Fruit fly (Drosophila melanogaster) whole organism, embryonic: ENCODE results near the gene Arv1.

ENCODE experiments used
- Atf6 ChIP-seq: fragments of 200-800 bp; sonication (Bioruptor generic); IDR thresholded peaks from 2 replicates; pipeline ENCODE4 v1.3.6; 2022; ENCODE audit warnings: missing biosample characterization, missing genetic modification characterization
- Bgb ChIP-seq: fragments of 200-800 bp; sonication (Bioruptor generic); IDR thresholded peaks from 2 replicates; pipeline ENCODE4 v1.3.6; 2022; ENCODE audit warnings: missing biosample characterization, missing genetic modification characterization; ENCODE audit not compliant: partially characterized antibody
- CG10321 ChIP-seq: fragments of 200-800 bp; sonication (Bioruptor generic); IDR thresholded peaks from 2 replicates; pipeline ENCODE4 v1.3.6; 2022; ENCODE audit warnings: missing biosample characterization, missing genetic modification characterization
- CG10654 ChIP-seq: fragments of 200-800 bp; sonication (Bioruptor generic); optimal IDR thresholded peaks from 2 replicates; lab custom pipeline; 2016; ENCODE audit warnings: missing biosample characterization, missing genetic modification characterization
- CG10979 ChIP-seq: fragments of 200-800 bp; sonication (Bioruptor generic); optimal IDR thresholded peaks from 2 replicates; lab custom pipeline; 2018; ENCODE audit warnings: missing biosample characterization, mild to moderate bottlenecking, missing genetic modification characterization, moderate library complexity
- CG12769 ChIP-seq: fragments of 200-800 bp; sonication (Bioruptor generic); optimal IDR thresholded peaks from 2 replicates; lab custom pipeline; 2019; ENCODE audit warnings: missing biosample characterization, mild to moderate bottlenecking, missing genetic modification characterization, moderate library complexity
- CG13123 ChIP-seq: fragments of 200-800 bp; sonication (Bioruptor generic); optimal IDR thresholded peaks from 2 replicates; lab custom pipeline; 2016; ENCODE audit warnings: missing biosample characterization, missing genetic modification characterization
- CG15601 ChIP-seq: fragments of 200-800 bp; sonication (Bioruptor generic); optimal IDR thresholded peaks from 3 replicates; lab custom pipeline; 2019; ENCODE audit warnings: missing biosample characterization, mild to moderate bottlenecking, missing genetic modification characterization, moderate library complexity
- CG15696 ChIP-seq: fragments of 200-800 bp; sonication (Bioruptor generic); optimal IDR thresholded peaks from 2 replicates; lab custom pipeline; 2019; ENCODE audit warnings: missing biosample characterization, mild to moderate bottlenecking, missing genetic modification characterization, moderate library complexity
- CG1647 ChIP-seq: fragments of 200-800 bp; sonication (Bioruptor generic); optimal IDR thresholded peaks from 3 replicates; lab custom pipeline; 2016; ENCODE audit warnings: missing biosample characterization, missing genetic modification characterization
- CG16815 ChIP-seq: fragments of 200-800 bp; sonication (Bioruptor generic); optimal IDR thresholded peaks from 3 replicates; lab custom pipeline; 2017; ENCODE audit warnings: missing biosample characterization, mild to moderate bottlenecking, missing genetic modification characterization
- CG17186 ChIP-seq: fragments of 200-800 bp; sonication (Bioruptor generic); optimal IDR thresholded peaks from 3 replicates; lab custom pipeline; 2017; ENCODE audit warnings: missing biosample characterization, missing genetic modification reagents, missing genetic modification characterization
- CG30020 ChIP-seq: fragments of 200-800 bp; optimal IDR thresholded peaks from 2 replicates; lab custom pipeline; 2019; ENCODE audit warnings: missing biosample characterization, mild to moderate bottlenecking, missing genetic modification characterization, moderate library complexity
- CG31224 ChIP-seq: fragments of 200-800 bp; sonication (Bioruptor generic); IDR thresholded peaks from 2 replicates; pipeline ENCODE4 v1.3.6; 2022; ENCODE audit warnings: missing biosample characterization, missing genetic modification characterization
- CG32767 ChIP-seq: fragments of 200-800 bp; sonication (Bioruptor generic); IDR thresholded peaks from 2 replicates; pipeline ENCODE4 v1.3.6; 2022; ENCODE audit warnings: missing biosample characterization, missing genetic modification characterization
- CG34224 ChIP-seq: fragments of 200-800 bp; sonication (Bioruptor generic); IDR thresholded peaks from 3 replicates; pipeline ENCODE4 v1.3.6; 2022; ENCODE audit warnings: missing biosample characterization, missing genetic modification characterization; ENCODE audit not compliant: partially characterized antibody
- CG5245 ChIP-seq: fragments of 200-800 bp; sonication (Bioruptor generic); optimal IDR thresholded peaks from 3 replicates; lab custom pipeline; 2016; ENCODE audit warnings: missing biosample characterization, missing genetic modification characterization
- CkIIα-i1 ChIP-seq: fragments of 200-800 bp; sonication (Bioruptor generic); IDR thresholded peaks from 2 replicates; pipeline ENCODE4 v1.3.6; 2022; ENCODE audit warnings: missing biosample characterization, missing genetic modification characterization
- D19B ChIP-seq: fragments of 200-800 bp; sonication (Bioruptor generic); optimal IDR thresholded peaks from 2 replicates; lab custom pipeline; 2017; ENCODE audit warnings: missing biosample characterization, mild to moderate bottlenecking, missing genetic modification characterization
- H2.0 ChIP-seq: fragments of 200-800 bp; sonication (Bioruptor generic); IDR thresholded peaks from 2 replicates; pipeline ENCODE4 v1.3.6; 2022; ENCODE audit warnings: missing biosample characterization, missing genetic modification characterization
- Hey ChIP-seq: fragments of 200-800 bp; sonication (Bioruptor generic); optimal IDR thresholded peaks from 3 replicates; lab custom pipeline; 2018; ENCODE audit warnings: missing biosample characterization, mild to moderate bottlenecking, missing genetic modification characterization
- HmgD ChIP-seq: fragments of 200-800 bp; sonication (Bioruptor generic); optimal IDR thresholded peaks from 3 replicates; lab custom pipeline; 2016; ENCODE audit warnings: missing biosample characterization, missing genetic modification characterization
- HmgZ ChIP-seq: fragments of 200-800 bp; sonication (Bioruptor generic); optimal IDR thresholded peaks from 2 replicates; lab custom pipeline; 2018; ENCODE audit warnings: missing biosample characterization, mild to moderate bottlenecking, missing genetic modification characterization
- Hmr ChIP-seq: fragments of 200-800 bp; sonication (Bioruptor generic); optimal IDR thresholded peaks from 3 replicates; lab custom pipeline; 2017; ENCODE audit warnings: mild to moderate bottlenecking, missing biosample characterization, missing genetic modification reagents, missing genetic modification characterization
- Kr ChIP-seq: fragments of 200-800 bp; sonication (Bioruptor generic); optimal IDR thresholded peaks from 2 replicates; lab custom pipeline; 2017; ENCODE audit warnings: missing biosample characterization, mild to moderate bottlenecking, missing genetic modification characterization
- Lpt ChIP-seq: fragments of >200 bp; optimal IDR thresholded peaks from 2 replicates; lab custom pipeline; 2018; ENCODE audit warnings: missing biosample characterization, missing genetic modification characterization
- Myb ChIP-seq: fragments of 200-800 bp; sonication (Bioruptor generic); optimal IDR thresholded peaks from 2 replicates; lab custom pipeline; 2016; ENCODE audit warnings: missing biosample characterization, missing genetic modification characterization
- Neu2 ChIP-seq: fragments of 200-800 bp; sonication (Bioruptor generic); optimal IDR thresholded peaks from 3 replicates; lab custom pipeline; 2016; ENCODE audit warnings: missing biosample characterization, missing genetic modification characterization, borderline replicate concordance
- Rfx ChIP-seq: fragments of 200-800 bp; sonication (Bioruptor generic); IDR thresholded peaks from 2 replicates; pipeline ENCODE4 v1.3.6; 2022; ENCODE audit warnings: missing biosample characterization, missing genetic modification characterization
- YL-1 ChIP-seq: fragments of 200-800 bp; sonication (Bioruptor generic); optimal IDR thresholded peaks from 3 replicates; lab custom pipeline; 2017; ENCODE audit warnings: missing biosample characterization, mild to moderate bottlenecking, missing genetic modification characterization
- bbx ChIP-seq: fragments of 200-800 bp; sonication (Bioruptor generic); IDR thresholded peaks from 2 replicates; pipeline ENCODE4 v1.3.6; 2022; ENCODE audit warnings: missing biosample characterization, missing genetic modification characterization; ENCODE audit not compliant: partially characterized antibody
- cad ChIP-seq: fragments of >200 bp; optimal IDR thresholded peaks from 2 replicates; lab custom pipeline; 2017; ENCODE audit warnings: missing biosample characterization, missing genetic modification characterization
- cato ChIP-seq: fragments of 200-800 bp; sonication (Bioruptor generic); optimal IDR thresholded peaks from 2 replicates; lab custom pipeline; 2016; ENCODE audit warnings: missing biosample characterization, missing genetic modification characterization, borderline replicate concordance
- cg ChIP-seq: fragments of 200-800 bp; sonication (Bioruptor generic); optimal IDR thresholded peaks from 3 replicates; lab custom pipeline; 2019; ENCODE audit warnings: missing biosample characterization, mild to moderate bottlenecking, missing genetic modification characterization, moderate library complexity
- dati ChIP-seq: fragments of 200-800 bp; sonication (Bioruptor generic); IDR thresholded peaks from 2 replicates; pipeline ENCODE4 v1.3.6; 2022; ENCODE audit warnings: missing biosample characterization, missing genetic modification characterization
- emc ChIP-seq: fragments of 200-800 bp; sonication (Bioruptor generic); optimal IDR thresholded peaks from 2 replicates; lab custom pipeline; 2016; ENCODE audit warnings: missing biosample characterization, missing genetic modification characterization
- eyg ChIP-seq: fragments of 200-800 bp; sonication (Bioruptor generic); optimal IDR thresholded peaks from 3 replicates; lab custom pipeline; 2016; ENCODE audit warnings: missing biosample characterization, missing genetic modification characterization
- fd64A ChIP-seq: fragments of 200-800 bp; sonication (Bioruptor generic); optimal IDR thresholded peaks from 3 replicates; lab custom pipeline; 2018; ENCODE audit warnings: missing biosample characterization, mild to moderate bottlenecking, missing genetic modification characterization
- gce ChIP-seq: fragments of 200-800 bp; sonication (Bioruptor generic); IDR thresholded peaks from 3 replicates; pipeline ENCODE4 v1.3.6; 2022; ENCODE audit warnings: missing biosample characterization, missing genetic modification characterization
- gro ChIP-seq: fragments of 200-800 bp; sonication (Bioruptor generic); optimal IDR thresholded peaks from 2 replicates; lab custom pipeline; 2016; ENCODE audit warnings: missing biosample characterization, missing genetic modification characterization
- hbn ChIP-seq: fragments of 200-800 bp; sonication (Bioruptor generic); IDR thresholded peaks from 2 replicates; pipeline ENCODE4 v1.3.6; 2022; ENCODE audit warnings: missing biosample characterization, missing genetic modification characterization; ENCODE audit not compliant: partially characterized antibody
- kay ChIP-seq: fragments of 200-800 bp; sonication (Bioruptor generic); optimal IDR thresholded peaks from 2 replicates; lab custom pipeline; 2016; ENCODE audit warnings: missing biosample characterization, missing genetic modification characterization
- lbe ChIP-seq: fragments of 200-800 bp; sonication (Bioruptor generic); optimal IDR thresholded peaks from 2 replicates; lab custom pipeline; 2016; ENCODE audit warnings: missing biosample characterization, mild to moderate bottlenecking, missing genetic modification characterization
- maf-S ChIP-seq: fragments of 200-800 bp; sonication (Bioruptor generic); optimal IDR thresholded peaks from 2 replicates; lab custom pipeline; 2016; ENCODE audit warnings: missing biosample characterization, missing genetic modification characterization
- mirr ChIP-seq: fragments of 200-800 bp; sonication (Bioruptor generic); optimal IDR thresholded peaks from 3 replicates; lab custom pipeline; 2018; ENCODE audit warnings: missing biosample characterization, mild to moderate bottlenecking, missing genetic modification characterization
- psq ChIP-seq: fragments of 200-800 bp; sonication (Bioruptor generic); optimal IDR thresholded peaks from 2 replicates; lab custom pipeline; 2017; ENCODE audit warnings: missing biosample characterization, missing genetic modification characterization
- row ChIP-seq: fragments of 200-800 bp; sonication (Bioruptor generic); IDR thresholded peaks from 3 replicates; pipeline ENCODE4 v1.3.6; 2022; ENCODE audit warnings: missing biosample characterization, missing genetic modification characterization
- sens ChIP-seq: fragments of 200-800 bp; sonication (Bioruptor generic); peaks from one replicate; lab custom pipeline; 2016; ENCODE audit warnings: missing biosample characterization, missing genetic modification characterization
- sim ChIP-seq: fragments of 200-800 bp; sonication (Bioruptor generic); IDR thresholded peaks from 2 replicates; pipeline ENCODE4 v1.3.6; 2022; ENCODE audit warnings: missing biosample characterization, missing genetic modification characterization
- trem ChIP-seq: fragments of 200-800 bp; optimal IDR thresholded peaks from 3 replicates; lab custom pipeline; 2019; ENCODE audit warnings: missing biosample characterization, mild to moderate bottlenecking, missing genetic modification characterization, moderate library complexity

Arv1 gene

DNA sequence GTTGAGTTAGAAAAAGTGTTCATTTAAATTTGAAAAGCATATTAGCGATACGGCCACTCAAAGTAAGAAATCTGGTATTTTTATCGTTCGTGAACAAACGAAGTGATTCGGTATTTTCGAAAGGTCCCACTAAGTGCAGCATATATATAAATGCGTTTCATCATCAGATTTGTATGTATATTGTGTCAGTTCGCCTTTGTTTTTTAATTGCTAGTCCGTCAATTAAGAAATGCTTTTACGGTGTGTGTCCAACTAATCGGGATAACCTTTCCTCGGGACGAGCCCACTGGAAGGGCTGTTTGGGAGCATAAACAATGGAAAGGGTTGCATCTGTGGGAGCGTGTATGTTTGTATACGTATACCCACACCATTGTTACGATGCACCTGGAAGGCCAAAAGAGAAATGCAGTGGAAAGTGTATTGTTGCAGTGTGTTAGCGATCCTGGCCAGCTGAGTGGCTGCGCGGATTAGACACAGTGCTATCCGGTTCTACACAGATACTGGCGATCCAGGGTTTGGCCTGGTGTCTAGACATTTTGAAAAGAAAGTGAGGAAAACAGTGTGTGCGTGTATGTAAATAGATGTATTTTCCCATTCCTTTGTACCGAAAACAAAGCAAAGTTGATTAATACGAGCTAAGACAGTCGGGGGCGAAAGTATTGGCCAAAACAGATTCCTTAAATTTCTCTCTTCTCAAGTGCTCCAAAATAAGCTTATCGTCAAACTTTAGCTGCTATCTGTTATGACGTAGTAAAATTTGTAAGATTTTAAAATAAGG is 5.9 kb downstream of the Arv1 start, which contains the start of gene CG7611 (continued):
- peak; percentile 66 for TF ChIP-seq cg (GFP tag; lab: Kevin White, UChicago)
- TF ChIP-seq row = no peak; the same call in 2 of the 3 replicates
- no peak for TF ChIP-seq CG31224
- no peak for TF ChIP-seq CG12769 (tag; lab: Kevin White, UChicago)
- no peak for TF ChIP-seq psq (GFP tag; lab: Kevin White, UChicago)
- TF ChIP-seq CG13123 = no peak
- no peak for TF ChIP-seq D19B (GFP tag; lab: Kevin White, UChicago)
- TF ChIP-seq CG15696 (tag; lab: Kevin White, UChicago) = no peak
- TF ChIP-seq Bgb (GFP tag; lab: Robert Waterston, UW) = 0 out of 2 replicates have a peak, but pooled peaks have one; percentile 27
- peak; percentile 87 for TF ChIP-seq CG30020
- peak; percentile 59 for TF ChIP-seq sens (GFP tag; lab: Kevin White, UChicago)
- peak; percentile 9 for TF ChIP-seq CG17186 (GFP tag; lab: Kevin White, UChicago)
- TF ChIP-seq gro (GFP tag; lab: Kevin White, UChicago) = no peak
- TF ChIP-seq gce (GFP tag; lab: Robert Waterston, UW) = no peak
- TF ChIP-seq CG15601 (tag; lab: Kevin White, UChicago) = peak; percentile 1
- peak; percentile 40 for TF ChIP-seq Myb (GFP tag; lab: Kevin White, UChicago)
- TF ChIP-seq Lpt = no peak
- TF ChIP-seq CG16815 = no peak
- TF ChIP-seq trem = peak; percentile 52
- TF ChIP-seq hbn (GFP tag; lab: Robert Waterston, UW) = peak; percentile 21; the same call in 1 of the 2 replicates
- no peak for TF ChIP-seq Hey (tag; lab: Kevin White, UChicago)
- TF ChIP-seq sim (GFP tag; lab: Robert Waterston, UW) = no peak
- TF ChIP-seq H2.0 (GFP tag; lab: Robert Waterston, UW) = no peak
- TF ChIP-seq cato (GFP tag; lab: Kevin White, UChicago) = no peak
- no peak for TF ChIP-seq dati (GFP tag; lab: Robert Waterston, UW)
- no peak for TF ChIP-seq cad (GFP tag; lab: Kevin White, UChicago)
- TF ChIP-seq Hmr (GFP tag; lab: Kevin White, UChicago) = no peak
- peak; percentile 78; the same call in 1 of the 2 replicates for TF ChIP-seq CG32767 (GFP tag; lab: Robert Waterston, UW)
- no peak for TF ChIP-seq maf-S
- no peak for TF ChIP-seq CG1647 (GFP tag; lab: Kevin White, UChicago)
- peak; percentile 11 for TF ChIP-seq lbe (GFP tag; lab: Kevin White, UChicago)
- no peak for TF ChIP-seq fd64A
- TF ChIP-seq mirr (GFP tag; lab: Kevin White, UChicago) = no peak
- no peak for TF ChIP-seq CkIIα-i1
- no peak for TF ChIP-seq eyg (GFP tag; lab: Kevin White, UChicago)
- TF ChIP-seq bbx (GFP tag; lab: Robert Waterston, UW) = no peak
- TF ChIP-seq Neu2 = no peak
- TF ChIP-seq kay (GFP tag; lab: Kevin White, UChicago) = no peak
- no peak for TF ChIP-seq Atf6 (GFP tag; lab: Robert Waterston, UW)
- TF ChIP-seq HmgD = no peak
- TF ChIP-seq Kr (GFP tag; lab: Kevin White, UChicago) = peak; percentile 96
- TF ChIP-seq CG10979 (tag; lab: Kevin White, UChicago) = no peak
- TF ChIP-seq emc (GFP tag; lab: Kevin White, UChicago) = no peak
- TF ChIP-seq Rfx = no peak
- no peak for TF ChIP-seq HmgZ (tag; lab: Kevin White, UChicago)
- TF ChIP-seq CG5245 (GFP tag; lab: Kevin White, UChicago) = no peak
- no peak for TF ChIP-seq CG34224 (GFP tag; lab: Robert Waterston, UW)
- TF ChIP-seq YL-1 = peak; percentile 70
- no peak for TF ChIP-seq CG10321 (GFP tag; lab: Robert Waterston, UW)
- TF ChIP-seq CG10654 (GFP tag; lab: Kevin White, UChicago) = no peak
